Worm (Caenorhabditis elegans): ENCODE data around the gene ctsa-1.2.

Gene ctsa-1.2

DNA sequence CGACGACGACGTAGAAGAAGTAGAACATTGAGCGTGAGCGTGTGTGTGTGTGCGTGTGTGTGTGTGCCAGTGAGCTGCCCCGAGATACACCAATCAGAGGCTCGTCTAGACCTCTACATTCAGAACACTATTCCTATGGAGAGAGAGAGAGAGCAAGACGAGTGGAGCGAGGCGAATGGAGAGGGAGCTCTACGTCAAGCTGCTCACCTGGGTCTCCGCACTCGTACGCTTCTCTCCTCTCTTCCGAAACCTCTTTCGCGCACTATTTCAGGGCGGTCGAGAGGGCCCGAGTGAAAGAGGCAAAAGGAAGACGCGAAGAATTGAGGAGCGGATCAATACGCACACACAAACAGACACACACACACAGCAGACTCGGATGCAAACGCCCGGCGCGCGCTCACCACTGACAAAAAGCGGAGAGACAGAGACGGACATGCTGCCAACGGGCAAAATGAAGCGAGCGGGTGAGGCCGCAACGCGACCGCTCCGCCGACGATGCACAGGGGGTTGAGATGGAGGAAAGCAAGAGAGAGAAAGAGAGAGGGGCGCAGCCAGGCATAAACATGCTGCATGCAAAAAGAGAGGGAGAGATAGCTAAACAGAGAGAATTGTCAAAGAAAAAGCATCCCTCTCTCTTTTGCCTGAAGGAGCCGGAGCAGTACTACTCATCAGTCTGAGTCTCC is 10.5 kb downstream of the ctsa-1.2 start (continued):
- TF ChIP-seq dox-1 (GFP tag; IDR thresholded peaks at IDR 0.05) (peak; percentile 84), attf-5 (GFP tag; optimal IDR thresholded peaks at IDR 0.05) (peak; percentile 89), Y79H2A.3 (GFP tag; conservative IDR thresholded peaks at IDR 0.05) (no peak), ztf-18 (tag; optimal IDR thresholded peaks at IDR 0.05) (peak; percentile 66), tbp1 (GFP tag; optimal IDR thresholded peaks at IDR 0.05) (peak; percentile 32), F52B5.7 (tag; optimal IDR thresholded peaks at IDR 0.05) (peak; percentile 59), B0336.3 (GFP tag; IDR thresholded peaks at IDR 0.05) (peak; percentile 91), ztf-26 (tag; optimal IDR thresholded peaks at IDR 0.05) (peak; percentile 2), zfh-2 (GFP tag; conservative IDR thresholded peaks at IDR 0.05) (peak; percentile 99), athp-1 (tag; optimal IDR thresholded peaks at IDR 0.05) (peak; percentile 53), rpc-1 (optimal IDR thresholded peaks at IDR 0.05) (no peak), rpc-1 (tag; optimal IDR thresholded peaks at IDR 0.05) (no peak), snpc-4 (GFP tag; optimal IDR thresholded peaks at IDR 0.05) (no peak), snpc-4 (tag; optimal IDR thresholded peaks at IDR 0.05) (peak in 3 of 4 experiments; percentile 51 to 74 (median 59)), lag-1 (GFP tag; IDR thresholded peaks at IDR 0.05) (no peak), ceh-100 (GFP tag; IDR thresholded peaks at IDR 0.05) (0 out of 2 replicates have a peak, but pooled peaks have one; percentile 24), akir-1 (GFP tag; optimal IDR thresholded peaks at IDR 0.05) (peak; percentile 63), madf-3 (GFP tag; IDR thresholded peaks at IDR 0.05) (0 out of 2 replicates have a peak, but pooled peaks have one; percentile 63), nfyb-1 (GFP tag; IDR thresholded peaks at IDR 0.05) (peak; percentile 81; the same call in 1 of the 2 replicates), pbrm-1 (GFP tag; IDR thresholded peaks at IDR 0.05) (peak; percentile 63), tlf-1 (GFP tag; optimal IDR thresholded peaks at IDR 0.05) (peak; percentile 22), F10E7.11 (tag; optimal IDR thresholded peaks at IDR 0.05) (peak; percentile 51), lsy-27 (tag; optimal IDR thresholded peaks at IDR 0.05; ENCODE audit: borderline replicate concordance, insufficient read depth) (no peak), cebp-2 (GFP tag; IDR thresholded peaks at IDR 0.05) (no peak), efl-1 (GFP tag; optimal IDR thresholded peaks at IDR 0.05) (peak; percentile 17), dpff-1 (tag; optimal IDR thresholded peaks at IDR 0.05) (peak; percentile 50), atf-7 (tag; optimal IDR thresholded peaks at IDR 0.05) (peak; percentile 75), Y53F4B.3 (GFP tag; IDR thresholded peaks at IDR 0.05) (no peak), F57A8.1 (GFP tag; optimal IDR thresholded peaks at IDR 0.05) (no peak), nhr-90 (tag; optimal IDR thresholded peaks at IDR 0.05) (peak; percentile 63), hmg-20 (GFP tag; IDR thresholded peaks at IDR 0.05) (no peak), dpl-1 (GFP tag; optimal IDR thresholded peaks at IDR 0.05) (no peak), let-607 (tag; optimal IDR thresholded peaks at IDR 0.05) (peak; percentile 66 to 77), sdz-38 (tag; optimal IDR thresholded peaks at IDR 0.05) (no peak), C06A6.2 (GFP tag; conservative IDR thresholded peaks at IDR 0.05) (peak; percentile 55; the same call in 1 of the 2 replicates), snpc-3.4 (tag; optimal IDR thresholded peaks at IDR 0.05) (no peak), chd-7 (tag; optimal IDR thresholded peaks at IDR 0.05) (peak; percentile 74), unc-130 (GFP tag; optimal IDR thresholded peaks at IDR 0.05) (no peak), die-1 (tag; optimal IDR thresholded peaks at IDR 0.05) (peak; percentile 60), lin-54 (GFP tag; optimal IDR thresholded peaks at IDR 0.05) (peak; percentile 26)

Measured in whole organism, young adult.